Worm (Caenorhabditis elegans) whole organism, L2 larva: Measurements from ENCODE around the gene col-40.

ENCODE experiments used
- C34F6.9 ChIP-seq: fragments of 150-350 bp; optimal IDR thresholded peaks from 2 replicates; lab custom pipeline; 2014; ENCODE audit warnings: missing biosample characterization, missing genetic modification characterization
- F13H6.1 ChIP-seq: sonication (generic microtip); optimal IDR thresholded peaks from 2 replicates; lab custom pipeline; 2016; ENCODE audit warnings: missing genetic modification characterization, missing compliant biosample characterization
- R02D3.7 ChIP-seq: fragments of 150-350 bp; optimal IDR thresholded peaks from 2 replicates; lab custom pipeline; 2014; ENCODE audit warnings: missing biosample characterization, missing genetic modification characterization
- ZK546.5 ChIP-seq: sonication (generic microtip); optimal IDR thresholded peaks from 2 replicates; lab custom pipeline; 2017; ENCODE audit warnings: missing biosample characterization, missing genetic modification characterization
- alr-1 ChIP-seq: fragments of 150-350 bp; optimal IDR thresholded peaks from 2 replicates; lab custom pipeline; 2014; ENCODE audit warnings: missing biosample characterization, missing genetic modification characterization
- aly-2 ChIP-seq: fragments of 150-350 bp; optimal IDR thresholded peaks from 2 replicates; lab custom pipeline; 2014; ENCODE audit warnings: missing biosample characterization, missing genetic modification characterization
- blmp-1 ChIP-seq: sonication (generic microtip); optimal IDR thresholded peaks from 2 replicates; lab custom pipeline; 2017; ENCODE audit warnings: missing genetic modification characterization, mild to moderate bottlenecking, missing compliant biosample characterization, antibody characterized with exemption, moderate library complexity; ENCODE audit not compliant: insufficient read depth
- ceh-16 ChIP-seq: fragments of 150-350 bp; optimal IDR thresholded peaks from 2 replicates; lab custom pipeline; 2014; ENCODE audit warnings: missing biosample characterization, missing genetic modification characterization
- ceh-82 ChIP-seq: fragments of 150-350 bp; optimal IDR thresholded peaks from 2 replicates; lab custom pipeline; 2014; ENCODE audit warnings: missing biosample characterization, missing genetic modification characterization
- dmd-4 ChIP-seq: sonication (generic microtip); optimal IDR thresholded peaks from 2 replicates; lab custom pipeline; 2017; ENCODE audit warnings: missing biosample characterization, missing genetic modification characterization
- elt-1 ChIP-seq: fragments of 150-350 bp; optimal IDR thresholded peaks from 2 replicates; lab custom pipeline; 2014; ENCODE audit warnings: missing biosample characterization, missing genetic modification characterization
- elt-3 ChIP-seq: sonication (generic microtip); optimal IDR thresholded peaks from 2 replicates; lab custom pipeline; 2017; ENCODE audit warnings: missing biosample characterization, missing genetic modification characterization
- fos-1 ChIP-seq: fragments of 150-350 bp; optimal IDR thresholded peaks from 2 replicates; lab custom pipeline; 2014; ENCODE audit warnings: missing biosample characterization, missing genetic modification characterization
- gmeb-1 ChIP-seq: fragments of 150-350 bp; optimal IDR thresholded peaks from 2 replicates; lab custom pipeline; 2014; ENCODE audit warnings: missing biosample characterization, missing genetic modification characterization
- lin-13 ChIP-seq: fragments of 150-350 bp; optimal IDR thresholded peaks from 2 replicates; lab custom pipeline; 2014; ENCODE audit warnings: missing biosample characterization, missing genetic modification reagents, missing genetic modification characterization
- lsy-2 ChIP-seq, 2 experiments: fragments of 150-350 bp in 1 of 2; sonication (generic microtip) in 1 of 2; optimal IDR thresholded peaks; 2 replicates each; lab custom pipeline; 2014 to 2017; ENCODE audit warnings: missing biosample characterization in 2 of 2, missing genetic modification characterization in 2 of 2
- mab-5 ChIP-seq: fragments of 150-350 bp; optimal IDR thresholded peaks from 2 replicates; lab custom pipeline; 2014; ENCODE audit warnings: missing biosample characterization, missing genetic modification characterization
- mbf-1 ChIP-seq: sonication (generic microtip); optimal IDR thresholded peaks from 2 replicates; lab custom pipeline; 2017; ENCODE audit warnings: missing biosample characterization, missing genetic modification characterization
- mdl-1 ChIP-seq, 2 experiments: fragments of 150-350 bp in 1 of 2; sonication (generic microtip) in 1 of 2; optimal IDR thresholded peaks; 2 replicates each; lab custom pipeline; 2017; ENCODE audit warnings: missing biosample characterization in 2 of 2, missing genetic modification characterization in 2 of 2
- nhr-10 ChIP-seq: sonication (generic microtip); optimal IDR thresholded peaks from 2 replicates; lab custom pipeline; 2017; ENCODE audit warnings: missing biosample characterization, missing genetic modification characterization
- nhr-11 ChIP-seq: fragments of 150-350 bp; optimal IDR thresholded peaks from 2 replicates; lab custom pipeline; 2014; ENCODE audit warnings: missing biosample characterization, missing genetic modification characterization
- nhr-129 ChIP-seq: fragments of 150-350 bp; optimal IDR thresholded peaks from 2 replicates; lab custom pipeline; 2014; ENCODE audit warnings: missing biosample characterization, missing genetic modification characterization
- nhr-21 ChIP-seq: fragments of 150-350 bp; optimal IDR thresholded peaks from 2 replicates; lab custom pipeline; 2014; ENCODE audit warnings: missing biosample characterization, missing genetic modification characterization
- nhr-237 ChIP-seq: fragments of 150-350 bp; optimal IDR thresholded peaks from 2 replicates; lab custom pipeline; 2014; ENCODE audit warnings: missing biosample characterization, missing genetic modification characterization
- nhr-25 ChIP-seq: fragments of 150-350 bp; sonication (generic microtip); optimal IDR thresholded peaks from 3 replicates; lab custom pipeline; 2014; ENCODE audit warnings: missing biosample characterization, missing genetic modification characterization
- nhr-6 ChIP-seq: fragments of 150-350 bp; optimal IDR thresholded peaks from 2 replicates; lab custom pipeline; 2014; ENCODE audit warnings: missing biosample characterization, missing genetic modification characterization
- nhr-77 ChIP-seq: fragments of 150-350 bp; optimal IDR thresholded peaks from 2 replicates; lab custom pipeline; 2014; ENCODE audit warnings: missing biosample characterization, missing genetic modification characterization
- peb-1 ChIP-seq: fragments of 150-350 bp; optimal IDR thresholded peaks from 2 replicates; lab custom pipeline; 2014; ENCODE audit warnings: missing biosample characterization, missing genetic modification characterization
- skn-1 ChIP-seq: sonication (generic microtip); optimal IDR thresholded peaks from 2 replicates; lab custom pipeline; 2017; ENCODE audit warnings: missing biosample characterization, missing genetic modification characterization
- sma-3 ChIP-seq: sonication (generic microtip); optimal IDR thresholded peaks from 2 replicates; lab custom pipeline; 2016; ENCODE audit warnings: missing genetic modification reagents, missing genetic modification characterization, missing compliant biosample characterization
- sma-9 ChIP-seq, 2 experiments: fragments of 150-350 bp in 1 of 2; sonication (generic microtip) in 1 of 2; optimal IDR thresholded peaks; 2 replicates each; lab custom pipeline; 2014 to 2016; ENCODE audit warnings: missing genetic modification characterization in 2 of 2, mild to moderate bottlenecking in 1 of 2, missing biosample characterization in 1 of 2, missing compliant biosample characterization in 1 of 2, missing genetic modification reagents in 1 of 2, moderate library complexity in 1 of 2
- snpc-4 ChIP-seq: fragments of 150-350 bp; optimal IDR thresholded peaks from 2 replicates; lab custom pipeline; 2014; ENCODE audit warnings: missing biosample characterization, missing genetic modification characterization
- unc-39 ChIP-seq: fragments of 150-350 bp; optimal IDR thresholded peaks from 2 replicates; lab custom pipeline; 2014; ENCODE audit warnings: missing biosample characterization, missing genetic modification characterization
- zag-1 ChIP-seq: fragments of 150-350 bp; optimal IDR thresholded peaks from 2 replicates; lab custom pipeline; 2014; ENCODE audit warnings: missing biosample characterization, missing genetic modification characterization
- ztf-1 ChIP-seq: fragments of 200-800 bp; sonication (Bioruptor generic); conservative IDR thresholded peaks from 2 replicates; pipeline ENCODE4 v1.3.6; 2022; ENCODE audit warnings: missing genetic modification characterization, missing compliant biosample characterization
- ztf-11 ChIP-seq: sonication (generic microtip); optimal IDR thresholded peaks from 2 replicates; lab custom pipeline; 2017; ENCODE audit warnings: missing biosample characterization, missing genetic modification characterization
- ztf-4 ChIP-seq: fragments of 150-350 bp; optimal IDR thresholded peaks from 2 replicates; lab custom pipeline; 2014; ENCODE audit warnings: missing biosample characterization, missing genetic modification characterization

col-40 gene

ce11 chrII:1101413-1101812 is 5.4 kb downstream of the col-40 start:
- TF ChIP-seq R02D3.7 (no peak), nhr-77 (no peak), fos-1 (tag; lab: Kevin White, UChicago) (peak; percentile 75)

ce11 chrII:1100719-1101118 is 6.0 kb downstream of the col-40 start, which contains the start of gene pho-14:
pho-14 (minus strand) TSS chrII:1100819.
- no peak for TF ChIP-seq aly-2 (tag; lab: Kevin White, UChicago)

DNA sequence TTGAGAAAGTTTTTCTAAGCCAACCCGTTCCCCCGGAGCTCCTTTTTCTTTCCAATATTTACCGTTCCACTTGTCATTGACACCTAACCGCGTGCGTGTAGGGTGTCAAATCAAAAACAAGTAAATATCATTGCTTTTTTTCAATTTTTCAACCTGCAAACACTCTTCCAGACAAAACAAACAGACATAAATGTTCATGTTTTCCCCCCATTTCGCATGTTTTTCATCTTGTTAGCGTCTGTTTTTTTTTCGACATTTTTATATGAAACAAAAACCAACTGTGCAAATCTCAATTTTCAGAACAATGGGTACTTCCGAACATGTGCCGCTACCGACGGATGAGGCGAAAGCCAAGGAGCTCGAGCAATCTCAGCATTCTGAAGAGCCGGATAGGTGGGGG is 15.1 kb downstream of the col-40 start, which contains the start of gene snf-3:
TSS of gene snf-3 (plus strand) at position 301 of the 400 bp plus-strand sequence.
- no peak for TF ChIP-seq nhr-129 (tag; lab: Kevin White, UChicago)
- TF ChIP-seq ztf-11 = no peak
- no peak for TF ChIP-seq F13H6.1 (tag; lab: Kevin White, UChicago)
- TF ChIP-seq dmd-4 (tag; lab: Kevin White, UChicago) = no peak
- TF ChIP-seq mab-5 = no peak
- TF ChIP-seq lin-13 (GFP tag; lab: Kevin White, UChicago) = no peak
- no peak for TF ChIP-seq zag-1 (tag; lab: Kevin White, UChicago)
- no peak for TF ChIP-seq fos-1 (tag; lab: Kevin White, UChicago)
- no peak for TF ChIP-seq peb-1 (tag; lab: Kevin White, UChicago)
- no peak for TF ChIP-seq ceh-16 (tag; lab: Kevin White, UChicago)
- no peak for TF ChIP-seq R02D3.7
- TF ChIP-seq ceh-82 (tag; lab: Kevin White, UChicago) = no peak
- no peak for TF ChIP-seq nhr-10
- no peak for TF ChIP-seq ztf-1
- TF ChIP-seq, all 48 proteins: peak for 0

DNA sequence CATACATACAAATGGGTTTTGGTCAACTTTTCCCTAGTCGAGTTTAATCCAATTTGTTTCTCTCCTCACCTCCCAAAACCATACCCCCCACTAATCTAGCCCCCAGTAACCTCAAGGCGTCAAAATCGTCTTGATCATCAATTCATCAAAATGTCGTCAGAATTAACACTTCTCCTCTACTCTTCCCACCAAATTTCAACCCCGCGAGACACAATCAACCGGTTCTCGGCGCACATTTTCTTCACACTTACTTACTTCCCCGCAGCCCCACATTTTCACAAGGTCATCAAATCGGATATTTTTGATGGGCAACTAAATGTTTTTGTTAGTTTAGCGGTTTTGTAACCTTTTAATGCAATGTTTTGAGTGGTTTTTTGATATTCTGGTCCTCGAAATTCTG is 16.0 kb downstream of the col-40 start:
- TF ChIP-seq nhr-129 (tag; lab: Kevin White, UChicago) (peak; percentile 10), blmp-1 (tag; lab: Kevin White, UChicago) (peak; percentile 0), snpc-4 (peak; percentile 33), zag-1 (tag; lab: Kevin White, UChicago) (no peak), nhr-25 (tag; lab: Kevin White, UChicago) (peak; percentile 59)

ce11 chrII:1088527-1089230 is 18.1 kb downstream of the col-40 start:
- TF ChIP-seq peb-1 (tag; lab: Kevin White, UChicago) = no peak
- TF ChIP-seq nhr-6 = no peak
- TF ChIP-seq ZK546.5 (tag; lab: Kevin White, UChicago) = no peak
- peak; percentile 67 for TF ChIP-seq nhr-25 (tag; lab: Kevin White, UChicago)
- TF ChIP-seq nhr-129 (tag; lab: Kevin White, UChicago) = no peak
- TF ChIP-seq ztf-4 (tag; lab: Kevin White, UChicago) = no peak
- TF ChIP-seq dmd-4 (tag; lab: Kevin White, UChicago) = no peak
- no peak for TF ChIP-seq lin-13 (GFP tag; lab: Kevin White, UChicago)
- TF ChIP-seq skn-1 (tag; lab: Kevin White, UChicago) = no peak
- TF ChIP-seq fos-1 (tag; lab: Kevin White, UChicago) = no peak
- TF ChIP-seq R02D3.7 = no peak
- TF ChIP-seq lsy-2 (tag; optimal IDR thresholded peaks at IDR 0.05; lab: Kevin White, UChicago) = no peak
- TF ChIP-seq mab-5 = no peak
- peak; percentile 2 for TF ChIP-seq F13H6.1 (tag; lab: Kevin White, UChicago)
- TF ChIP-seq gmeb-1 (tag; lab: Kevin White, UChicago) = no peak
- TF ChIP-seq nhr-10 = no peak
- TF ChIP-seq C34F6.9 (tag; lab: Kevin White, UChicago) = no peak
- TF ChIP-seq nhr-237 (tag; lab: Kevin White, UChicago) = no peak
- TF ChIP-seq blmp-1 (tag; lab: Kevin White, UChicago) = peak; percentile 51
- TF ChIP-seq sma-3 (GFP tag; lab: Kevin White, UChicago) = no peak
- no peak for TF ChIP-seq elt-1 (tag; lab: Kevin White, UChicago)
- TF ChIP-seq alr-1 (tag; lab: Kevin White, UChicago) = no peak

ce11 chrII:1086479-1086878 is 20.3 kb downstream of the col-40 start:
- no peak for TF ChIP-seq nhr-11 (tag; lab: Kevin White, UChicago)
- TF ChIP-seq mdl-1 (tag; optimal IDR thresholded peaks at IDR 0.05; lab: Kevin White, UChicago) = peak in 1 of 2 experiments; percentile 11
- no peak for TF ChIP-seq C34F6.9 (tag; lab: Kevin White, UChicago)
- peak; percentile 3 for TF ChIP-seq sma-9 (GFP tag; optimal IDR thresholded peaks at IDR 0.05; lab: Kevin White, UChicago)
- TF ChIP-seq sma-9 (tag; optimal IDR thresholded peaks at IDR 0.05; lab: Kevin White, UChicago) = no peak
- no peak for TF ChIP-seq mbf-1 (tag; lab: Kevin White, UChicago)
- TF ChIP-seq unc-39 (tag; lab: Kevin White, UChicago) = no peak
- TF ChIP-seq nhr-25 (tag; lab: Kevin White, UChicago) = peak; percentile 26
- TF ChIP-seq nhr-21 (tag; lab: Kevin White, UChicago) = no peak
- TF ChIP-seq mab-5 = no peak
- no peak for TF ChIP-seq F13H6.1 (tag; lab: Kevin White, UChicago)
- no peak for TF ChIP-seq elt-3
- TF ChIP-seq, all 48 proteins: peak for 3
